Worm (Caenorhabditis elegans): ENCODE results near the gene ddr-2.

The ddr-2 gene

DNA sequence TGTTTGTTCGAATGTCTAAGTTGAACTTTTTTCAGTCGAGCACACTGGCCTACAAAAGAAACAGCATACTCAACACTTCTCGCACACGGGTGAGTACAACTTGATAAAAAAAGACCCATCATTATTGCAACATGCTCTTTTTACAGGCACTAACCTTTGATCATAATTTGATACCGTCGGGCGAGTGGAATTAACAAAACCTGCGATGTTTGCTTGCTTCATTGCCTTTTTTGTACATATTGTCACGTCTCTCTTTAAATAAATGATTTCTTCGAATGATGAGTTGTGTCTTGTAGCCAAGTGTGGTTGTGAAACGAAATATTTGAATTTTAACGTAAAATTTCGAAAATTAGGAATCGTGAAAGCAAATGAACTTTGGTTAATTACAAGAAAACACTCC, 29.7 kb upstream of the ddr-2 start:
- peak; percentile 85 for TF ChIP-seq nhr-28 (tag; optimal IDR thresholded peaks at IDR 0.05)
- no peak for TF ChIP-seq ces-1 (GFP tag; optimal IDR thresholded peaks at IDR 0.05)
- no peak for TF ChIP-seq dpl-1 (GFP tag; optimal IDR thresholded peaks at IDR 0.05)
- TF ChIP-seq T26A8.4 (GFP tag; IDR thresholded peaks at IDR 0.05) = no peak
- no peak for TF ChIP-seq nhr-25 (tag; optimal IDR thresholded peaks at IDR 0.05; ENCODE audit: borderline replicate concordance, insufficient read depth)
- no peak for TF ChIP-seq nhr-6 (tag; optimal IDR thresholded peaks at IDR 0.05)
- TF ChIP-seq lin-15B (tag; optimal IDR thresholded peaks at IDR 0.05) = no peak
- TF ChIP-seq dmd-9 (GFP tag; IDR thresholded peaks at IDR 0.05) = no peak
- no peak for TF ChIP-seq hmg-1.1 (GFP tag; IDR thresholded peaks at IDR 0.05)
- TF ChIP-seq pqm-1 (tag; optimal IDR thresholded peaks at IDR 0.05) = peak; percentile 72
- no peak for TF ChIP-seq set-16 (GFP tag; IDR thresholded peaks at IDR 0.05)
- no peak for TF ChIP-seq daf-16 (GFP tag; optimal IDR thresholded peaks at IDR 0.05)
- peak; percentile 53 for TF ChIP-seq daf-16 (tag; optimal IDR thresholded peaks at IDR 0.05)
- TF ChIP-seq hlh-11 (tag; optimal IDR thresholded peaks at IDR 0.05) = peak; percentile 58
- TF ChIP-seq snpc-1.2 (GFP tag; IDR thresholded peaks at IDR 0.05) = no peak
- no peak for TF ChIP-seq nhr-10 (tag; optimal IDR thresholded peaks at IDR 0.05)
- no peak for TF ChIP-seq ZK337.2 (GFP tag; IDR thresholded peaks at IDR 0.05)
- no peak for TF ChIP-seq madf-5 (GFP tag; IDR thresholded peaks at IDR 0.05)
- no peak for TF ChIP-seq egl-27 (tag; optimal IDR thresholded peaks at IDR 0.05)
- TF ChIP-seq Y105C5A.15 (GFP tag; IDR thresholded peaks at IDR 0.05) = no peak
- no peak for TF ChIP-seq snpc-4 (tag; optimal IDR thresholded peaks at IDR 0.05)
- TF ChIP-seq mxl-2 (GFP tag; conservative IDR thresholded peaks at IDR 0.05) = no peak
- TF ChIP-seq spr-1 (tag; optimal IDR thresholded peaks at IDR 0.05) = no peak
- TF ChIP-seq mxl-3 (GFP tag; optimal IDR thresholded peaks at IDR 0.05) = no peak
- no peak for TF ChIP-seq D1046.2 (GFP tag; IDR thresholded peaks at IDR 0.05)
- TF ChIP-seq zfp-3 (GFP tag; conservative IDR thresholded peaks at IDR 0.05) = no peak
- TF ChIP-seq daf-12 (tag; optimal IDR thresholded peaks at IDR 0.05) = no peak
- no peak for TF ChIP-seq egl-43 (GFP tag; IDR thresholded peaks at IDR 0.05)
- no peak for TF ChIP-seq aly-2 (tag; optimal IDR thresholded peaks at IDR 0.05)
- TF ChIP-seq pha-4 (GFP tag; IDR thresholded peaks at IDR 0.05) = no peak
- TF ChIP-seq pha-4 (tag; optimal IDR thresholded peaks at IDR 0.05) = no peak
- TF ChIP-seq attf-4 (tag; optimal IDR thresholded peaks at IDR 0.05) = no peak
- TF ChIP-seq dmd-6 (GFP tag; IDR thresholded peaks at IDR 0.05) = peak; percentile 69
- TF ChIP-seq lin-13 (GFP tag; optimal IDR thresholded peaks at IDR 0.05) = no peak
- TF ChIP-seq tra-1 (GFP tag; IDR thresholded peaks at IDR 0.05) = no peak
- TF ChIP-seq T20F7.1 (GFP tag; optimal IDR thresholded peaks at IDR 0.05) = no peak
- no peak for TF ChIP-seq zip-2 (tag; optimal IDR thresholded peaks at IDR 0.05)
- TF ChIP-seq ceh-82 (tag; optimal IDR thresholded peaks at IDR 0.05) = no peak
- TF ChIP-seq unc-39 (tag; optimal IDR thresholded peaks at IDR 0.05) = no peak
- TF ChIP-seq nhr-77 (tag; optimal IDR thresholded peaks at IDR 0.05) = peak; percentile 20
- TF ChIP-seq Y5F2A.4 (GFP tag; optimal IDR thresholded peaks at IDR 0.05) = no peak
- TF ChIP-seq unc-130 (GFP tag; optimal IDR thresholded peaks at IDR 0.05) = no peak
- TF ChIP-seq lim-7 (GFP tag; IDR thresholded peaks at IDR 0.05) = no peak
- no peak for TF ChIP-seq rbr-2 (tag; optimal IDR thresholded peaks at IDR 0.05)
- no peak for TF ChIP-seq php-3 (GFP tag; IDR thresholded peaks at IDR 0.05)
- no peak for TF ChIP-seq vab-7 (GFP tag; IDR thresholded peaks at IDR 0.05)
- TF ChIP-seq mes-2 (tag; optimal IDR thresholded peaks at IDR 0.05; ENCODE audit: poor library complexity, severe bottlenecking) = no peak
- TF ChIP-seq nhr-76 (tag; optimal IDR thresholded peaks at IDR 0.05) = no peak
- no peak for TF ChIP-seq ztf-11 (tag; optimal IDR thresholded peaks at IDR 0.05)
- TF ChIP-seq aha-1 (tag) = peak; percentile 67
- TF ChIP-seq lin-38 (GFP tag; IDR thresholded peaks at IDR 0.05) = no peak
- no peak for TF ChIP-seq skn-1 (tag; optimal IDR thresholded peaks at IDR 0.05)
- TF ChIP-seq nhr-41 (GFP tag; IDR thresholded peaks at IDR 0.05) = no peak
- TF ChIP-seq zag-1 (tag; optimal IDR thresholded peaks at IDR 0.05) = no peak

All from whole organism, L4 larva.